Worm (Caenorhabditis elegans) whole organism, L2 larva: ENCODE results near the gene T16H12.9.
A peak's percentile ranks its signal among the peaks of the same experiment; 100 is the strongest.

Experiments used
- R02D3.7 ChIP-seq: fragments of 150-350 bp; optimal IDR thresholded peaks from 2 replicates; lab custom pipeline; 2014; ENCODE audit warnings: missing biosample characterization, missing genetic modification characterization
- ama-1 ChIP-seq: fragments of 150-350 bp; optimal IDR thresholded peaks from 2 replicates; lab custom pipeline; 2018; ENCODE audit warnings: inconsistent platforms
- gmeb-1 ChIP-seq: fragments of 150-350 bp; optimal IDR thresholded peaks from 2 replicates; lab custom pipeline; 2014; ENCODE audit warnings: missing biosample characterization, missing genetic modification characterization
- lin-13 ChIP-seq: fragments of 150-350 bp; optimal IDR thresholded peaks from 2 replicates; lab custom pipeline; 2014; ENCODE audit warnings: missing biosample characterization, missing genetic modification reagents, missing genetic modification characterization
- lsy-2 ChIP-seq, 2 experiments: fragments of 150-350 bp in 1 of 2; sonication (generic microtip) in 1 of 2; optimal IDR thresholded peaks; 2 replicates each; lab custom pipeline; 2014 to 2017; ENCODE audit warnings: missing biosample characterization in 2 of 2, missing genetic modification characterization in 2 of 2
- nhr-11 ChIP-seq: fragments of 150-350 bp; optimal IDR thresholded peaks from 2 replicates; lab custom pipeline; 2014; ENCODE audit warnings: missing biosample characterization, missing genetic modification characterization
- nhr-23 ChIP-seq: fragments of 150-350 bp; optimal IDR thresholded peaks from 2 replicates; lab custom pipeline; 2014; ENCODE audit warnings: missing biosample characterization, missing genetic modification reagents, missing genetic modification characterization
- skn-1 ChIP-seq: sonication (generic microtip); optimal IDR thresholded peaks from 2 replicates; lab custom pipeline; 2017; ENCODE audit warnings: missing biosample characterization, missing genetic modification characterization
- snpc-4 ChIP-seq: fragments of 150-350 bp; optimal IDR thresholded peaks from 2 replicates; lab custom pipeline; 2014; ENCODE audit warnings: missing biosample characterization, missing genetic modification characterization
- unc-62 ChIP-seq: fragments of 150-350 bp; optimal IDR thresholded peaks from 2 replicates; lab custom pipeline; 2014; ENCODE audit warnings: missing biosample characterization, missing genetic modification reagents, missing genetic modification characterization

- TF ChIP-seq gmeb-1 (tag; lab: Kevin White, UChicago) (peak; percentile 81), ama-1 (lab: Kevin White, UChicago) (no peak), R02D3.7 (tag; lab: Kevin White, UChicago) (no peak), lsy-2 (tag; optimal IDR thresholded peaks at IDR 0.05; lab: Kevin White, UChicago) (peak in 1 of 2 experiments; percentile 48), nhr-11 (tag; lab: Kevin White, UChicago) (no peak), lin-13 (GFP tag; lab: Kevin White, UChicago) (peak; percentile 23), unc-62 (GFP tag; lab: Kevin White, UChicago) (no peak), snpc-4 (tag; lab: Kevin White, UChicago) (no peak), nhr-23 (tag; lab: Kevin White, UChicago) (no peak), skn-1 (tag; lab: Kevin White, UChicago) (no peak)
Measured at ce11 chrIII:10093093-10093492, 16.0 kb upstream of the T16H12.9 start.
